Worm (Caenorhabditis elegans) whole organism, early embryonic: ENCODE measurements around the gene F35B12.10.

ENCODE experiments used
- ama-1 ChIP-seq: fragments of 150-350 bp; optimal IDR thresholded peaks from 2 replicates; lab custom pipeline; 2014
- flt-1 ChIP-seq: fragments of 200-800 bp; sonication (Bioruptor generic); IDR thresholded peaks from 2 replicates; pipeline ENCODE4 v1.3.6; 2022; ENCODE audit warnings: missing genetic modification characterization, missing compliant biosample characterization

DNA sequence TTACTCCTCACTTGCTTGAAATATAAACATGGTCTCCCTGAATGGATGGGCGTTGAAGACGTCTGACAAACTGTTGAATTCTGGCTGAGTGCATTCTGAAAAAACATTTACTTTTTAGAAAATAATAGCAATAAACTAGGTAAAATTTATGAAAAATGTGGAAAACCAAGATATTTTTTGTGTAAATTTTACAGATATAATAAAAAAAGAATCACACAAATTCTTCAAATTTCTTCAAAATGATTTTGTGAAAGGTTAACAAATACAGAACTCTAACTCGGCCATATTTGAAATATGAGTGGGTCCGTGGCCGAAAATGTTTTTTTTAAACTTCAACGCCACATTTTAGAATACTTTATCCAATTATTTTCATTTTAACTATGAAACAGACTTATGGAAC lies 10.9 kb downstream of the F35B12.10 start, which contains the start of gene glb-15:
- TF ChIP-seq ama-1: no peak
- no peak for TF ChIP-seq flt-1
